Worm (Caenorhabditis elegans) whole organism, midembryonic: ENCODE data around the gene ZK1236.5.

Experiments used
- T22C8.4 ChIP-seq: fragments of 200-800 bp; sonication (Bioruptor generic); IDR thresholded peaks from 2 replicates; pipeline ENCODE4 v1.3.6; 2022; ENCODE audit warnings: missing genetic modification characterization, missing compliant biosample characterization
- cog-1 ChIP-seq: sonication (generic microtip); optimal IDR thresholded peaks from 2 replicates; lab custom pipeline; 2016; ENCODE audit warnings: missing genetic modification characterization, missing compliant biosample characterization
- flt-1 ChIP-seq: fragments of 200-800 bp; sonication (Bioruptor generic); IDR thresholded peaks from 2 replicates; pipeline ENCODE4 v1.3.6; 2022; ENCODE audit warnings: missing genetic modification characterization, missing compliant biosample characterization
- klf-2 ChIP-seq: fragments of 200-800 bp; sonication (Bioruptor generic); conservative IDR thresholded peaks from 2 replicates; pipeline ENCODE4 v1.3.6; 2022; ENCODE audit warnings: missing genetic modification reagents, missing genetic modification characterization, missing compliant biosample characterization
- med-1 ChIP-seq: sonication (generic microtip); optimal IDR thresholded peaks from 2 replicates; lab custom pipeline; 2017; ENCODE audit warnings: missing genetic modification characterization, mild to moderate bottlenecking, missing compliant biosample characterization, antibody characterized with exemption, missing genetic modification reagents; ENCODE audit not compliant: insufficient read depth
- ref-1 ChIP-seq: fragments of 200-800 bp; sonication (Bioruptor generic); conservative IDR thresholded peaks from 2 replicates; pipeline ENCODE4 v1.3.6; 2022; ENCODE audit warnings: missing genetic modification reagents, missing genetic modification characterization, missing compliant biosample characterization
- tab-1 ChIP-seq: fragments of 200-800 bp; sonication (Bioruptor generic); IDR thresholded peaks from 2 replicates; pipeline ENCODE4 v1.3.6; 2022; ENCODE audit warnings: missing genetic modification characterization, missing compliant biosample characterization
- ztf-23 ChIP-seq: fragments of 200-800 bp; sonication (Bioruptor generic); IDR thresholded peaks from 2 replicates; pipeline ENCODE4 v1.3.6; 2022; ENCODE audit warnings: missing genetic modification reagents, missing genetic modification characterization, missing compliant biosample characterization
- ztf-29 ChIP-seq: fragments of 200-800 bp; sonication (Bioruptor generic); IDR thresholded peaks from 2 replicates; pipeline ENCODE4 v1.3.6; 2022; ENCODE audit warnings: missing genetic modification reagents, missing genetic modification characterization, missing compliant biosample characterization

ZK1236.5 gene

DNA sequence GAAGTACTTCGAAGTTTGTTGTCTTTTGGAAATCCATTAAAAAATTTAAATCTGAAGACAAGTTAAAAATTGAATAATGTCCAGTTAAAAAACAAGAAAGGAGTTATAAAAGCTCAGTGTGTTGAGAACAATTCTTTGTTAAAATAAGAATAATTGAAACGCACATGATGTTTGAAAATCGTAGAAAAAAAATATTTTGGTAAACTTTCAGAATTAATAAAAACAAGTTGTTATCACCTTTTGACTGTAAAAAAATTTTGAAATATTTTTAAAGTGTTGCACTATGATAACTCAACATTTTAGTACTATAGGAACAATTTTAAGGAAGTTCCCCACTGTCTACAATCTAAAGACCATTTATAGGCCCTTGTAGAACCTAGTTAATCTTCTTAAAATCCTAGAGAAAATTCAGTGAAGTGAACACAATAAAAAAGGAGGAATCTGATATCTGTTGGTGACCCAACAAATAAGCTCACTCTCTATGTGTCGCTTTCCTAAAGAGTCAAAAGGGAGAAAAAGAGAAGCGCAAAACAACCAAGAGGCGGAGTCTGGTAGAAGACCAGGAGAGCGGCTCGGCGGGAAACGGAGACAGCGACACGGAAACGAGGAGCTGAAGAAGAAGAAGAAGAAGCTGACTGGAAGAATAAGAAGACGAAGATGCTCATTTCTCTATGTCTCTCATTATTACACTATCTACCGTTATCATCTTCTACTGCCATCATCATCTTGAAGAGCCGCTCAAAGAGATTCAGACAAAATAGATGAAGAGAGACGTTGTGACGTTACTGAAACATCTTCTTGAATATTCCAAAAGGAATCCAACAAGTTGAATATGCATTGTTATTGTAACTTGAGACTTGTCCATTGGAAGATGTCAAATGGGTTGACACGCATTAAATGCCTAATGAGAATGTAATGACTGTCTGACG, 37.4 kb downstream of the ZK1236.5 start, which contains the start of gene ZK353.10:
ZK353.10 (minus strand) TSS at position 51 of the 929 bp plus-strand sequence.
- TF ChIP-seq med-1 (GFP tag; lab: Kevin White, UChicago) (no peak), T22C8.4 (GFP tag; lab: Robert Waterston, UW) (no peak), ztf-23 (GFP tag; lab: Robert Waterston, UW) (no peak), ztf-29 (no peak), cog-1 (no peak), tab-1 (GFP tag; lab: Robert Waterston, UW) (no peak), ref-1 (GFP tag; lab: Robert Waterston, UW) (no peak), flt-1 (GFP tag; lab: Robert Waterston, UW) (no peak), klf-2 (GFP tag; lab: Robert Waterston, UW) (no peak)

DNA sequence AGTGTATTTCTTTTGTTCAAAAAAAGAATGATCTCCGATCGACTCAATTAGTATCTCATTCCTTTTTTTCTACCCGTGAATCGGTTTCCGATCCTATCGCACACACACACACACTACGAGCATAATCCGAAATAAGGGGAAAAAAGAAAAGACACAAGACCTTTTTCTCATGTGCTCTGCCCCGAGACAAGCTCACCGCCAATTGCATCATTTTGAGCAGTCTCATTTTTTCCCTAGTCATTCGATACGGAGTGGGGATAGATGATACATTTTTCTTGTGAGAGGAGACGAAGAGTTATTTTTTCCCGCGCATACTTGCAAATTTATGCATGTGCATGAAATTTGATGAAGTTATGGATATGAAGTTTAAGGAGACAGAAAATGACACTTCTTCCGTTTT, 39.7 kb downstream of the ZK1236.5 start:
- TF ChIP-seq cog-1 (no peak), T22C8.4 (GFP tag; lab: Robert Waterston, UW) (no peak), flt-1 (GFP tag; lab: Robert Waterston, UW) (no peak), med-1 (GFP tag; lab: Kevin White, UChicago) (no peak), klf-2 (GFP tag; lab: Robert Waterston, UW) (no peak), ztf-29 (no peak), ztf-23 (GFP tag; lab: Robert Waterston, UW) (no peak), tab-1 (GFP tag; lab: Robert Waterston, UW) (no peak), ref-1 (GFP tag; lab: Robert Waterston, UW) (no peak)

DNA sequence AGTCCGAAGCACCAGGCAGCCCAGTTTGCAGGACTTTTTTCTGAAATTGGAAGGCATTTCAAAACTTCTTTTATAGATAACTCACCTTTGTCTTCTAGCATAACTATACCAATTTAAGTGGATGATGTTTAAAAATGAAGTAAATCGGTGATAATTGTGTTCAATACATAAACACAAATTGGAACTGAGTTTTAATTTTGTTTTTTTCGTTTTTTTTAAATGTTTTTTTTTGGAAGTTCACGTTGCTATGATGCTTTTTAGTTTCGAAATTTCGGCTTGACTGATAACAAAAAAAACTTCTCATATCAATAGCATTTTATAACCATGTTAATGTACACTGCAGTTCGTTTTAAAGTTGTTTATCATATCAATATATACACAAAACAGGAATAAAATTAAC, 42.5 kb downstream of the ZK1236.5 start, which contains the start of gene ZK353.4:
ZK353.4 (minus strand) TSS at position 101 of the 400 bp plus-strand sequence.
- TF ChIP-seq ref-1 (GFP tag; lab: Robert Waterston, UW) (no peak), tab-1 (GFP tag; lab: Robert Waterston, UW) (no peak), ztf-23 (GFP tag; lab: Robert Waterston, UW) (no peak), med-1 (GFP tag; lab: Kevin White, UChicago) (no peak), flt-1 (GFP tag; lab: Robert Waterston, UW) (no peak), T22C8.4 (GFP tag; lab: Robert Waterston, UW) (no peak), cog-1 (no peak), ztf-29 (no peak), klf-2 (GFP tag; lab: Robert Waterston, UW) (no peak)
